In genomic region chrX:8545971-8546442, ce11 we compare ENCODE assay signal across 5 worm cellular contexts.
TF ChIP-seq lines count a peak whose summit lies in the region.

sdha-1 (minus strand) TSS chrX:8546021.

TF ChIP-seq in whole organism, L1 larva, 84 proteins besides CTCF, POLR2A, EP300 and RAD21 (continues in another document):
- TF ChIP-seq F16B12.6 (tag; optimal IDR thresholded peaks at IDR 0.05; lab: Kevin White, UChicago) = peak; percentile 41
- peak; percentile 57 for TF ChIP-seq isw-1 (GFP tag; IDR thresholded peaks at IDR 0.05; lab: Robert Waterston, UW)
- TF ChIP-seq unc-130 (tag; optimal IDR thresholded peaks at IDR 0.05; lab: Kevin White, UChicago) = peak; percentile 83
- TF ChIP-seq swsn-7 (tag; optimal IDR thresholded peaks at IDR 0.05; lab: Kevin White, UChicago) = peak; percentile 93
- TF ChIP-seq ces-1 (GFP tag; optimal IDR thresholded peaks at IDR 0.05; lab: Kevin White, UChicago) = no peak
- TF ChIP-seq lin-13 (GFP tag; optimal IDR thresholded peaks at IDR 0.05; lab: Kevin White, UChicago) = peak; percentile 70
- TF ChIP-seq nhr-90 (tag; optimal IDR thresholded peaks at IDR 0.05; lab: Kevin White, UChicago; ENCODE audit: poor library complexity) = peak; percentile 90
- no peak for TF ChIP-seq ceh-63 (GFP tag; optimal IDR thresholded peaks at IDR 0.05; lab: Kevin White, UChicago)
- peak in 3 of 6 experiments; percentile 42 to 87 (median 63) for TF ChIP-seq elt-3 (tag; optimal IDR thresholded peaks at IDR 0.05; lab: Kevin White, UChicago)
- peak in 1 of 2 experiments; percentile 62 for TF ChIP-seq ztf-11 (tag; optimal IDR thresholded peaks at IDR 0.05; lab: Kevin White, UChicago)
- no peak for TF ChIP-seq fkh-4 (tag; optimal IDR thresholded peaks at IDR 0.05; lab: Kevin White, UChicago; ENCODE audit: borderline replicate concordance)
- no peak for TF ChIP-seq hlh-17 (GFP tag; optimal IDR thresholded peaks at IDR 0.05; lab: Kevin White, UChicago; ENCODE audit: borderline replicate concordance)
- peak; percentile 59 for TF ChIP-seq fkh-10 (GFP tag; optimal IDR thresholded peaks at IDR 0.05; lab: Kevin White, UChicago)
- peak; percentile 83 for TF ChIP-seq ztf-4 (tag; optimal IDR thresholded peaks at IDR 0.05; lab: Kevin White, UChicago)
- no peak for TF ChIP-seq ama-1 (optimal IDR thresholded peaks at IDR 0.05; lab: Kevin White, UChicago)
- peak; percentile 74 for TF ChIP-seq egl-13 (tag; optimal IDR thresholded peaks at IDR 0.05; lab: Kevin White, UChicago)
- TF ChIP-seq vab-15 (tag; optimal IDR thresholded peaks at IDR 0.05; lab: Kevin White, UChicago) = no peak

TF ChIP-seq in whole organism, L3 larva, 47 proteins besides CTCF, POLR2A, EP300 and RAD21 (continues in another document):
- TF ChIP-seq zag-1 (tag; optimal IDR thresholded peaks at IDR 0.05; lab: Kevin White, UChicago) (no peak), ZK546.5 (tag; optimal IDR thresholded peaks at IDR 0.05; lab: Kevin White, UChicago) (no peak), snpc-4 (tag; optimal IDR thresholded peaks at IDR 0.05; lab: Kevin White, UChicago) (peak; percentile 89), fkh-10 (GFP tag; optimal IDR thresholded peaks at IDR 0.05; lab: Kevin White, UChicago) (peak; percentile 4), pha-4 (tag; optimal IDR thresholded peaks at IDR 0.05; lab: Kevin White, UChicago) (peak; percentile 94), sea-2 (GFP tag; optimal IDR thresholded peaks at IDR 0.05; lab: Kevin White, UChicago) (no peak), egl-27 (tag; optimal IDR thresholded peaks at IDR 0.05; lab: Kevin White, UChicago) (peak; percentile 75), elt-3 (tag; optimal IDR thresholded peaks at IDR 0.05; lab: Kevin White, UChicago) (no peak), lsy-12 (tag; optimal IDR thresholded peaks at IDR 0.05; lab: Kevin White, UChicago) (peak; percentile 67), elt-1 (tag; optimal IDR thresholded peaks at IDR 0.05; lab: Kevin White, UChicago) (peak; percentile 40), lin-39 (tag; optimal IDR thresholded peaks at IDR 0.05; lab: Kevin White, UChicago) (peak; percentile 82), mml-1 (tag; optimal IDR thresholded peaks at IDR 0.05; lab: Kevin White, UChicago) (no peak), ceh-82 (tag; optimal IDR thresholded peaks at IDR 0.05; lab: Kevin White, UChicago) (no peak), nhr-28 (tag; optimal IDR thresholded peaks at IDR 0.05; lab: Kevin White, UChicago) (no peak), ceh-28 (tag; optimal IDR thresholded peaks at IDR 0.05; lab: Kevin White, UChicago) (peak; percentile 65), aly-2 (tag; optimal IDR thresholded peaks at IDR 0.05; lab: Kevin White, UChicago) (no peak), ama-1 (optimal IDR thresholded peaks at IDR 0.05; lab: Kevin White, UChicago) (peak; percentile 69), fos-1 (tag; optimal IDR thresholded peaks at IDR 0.05; lab: Kevin White, UChicago) (peak; percentile 51), nhr-11 (tag; optimal IDR thresholded peaks at IDR 0.05; lab: Kevin White, UChicago) (no peak), egl-5 (tag; optimal IDR thresholded peaks at IDR 0.05; lab: Kevin White, UChicago) (peak; percentile 72)

TF ChIP-seq in whole organism, early embryonic, 17 proteins besides CTCF, POLR2A, EP300 and RAD21:
- TF ChIP-seq aly-1 (tag; optimal IDR thresholded peaks at IDR 0.05; lab: Kevin White, UChicago) = no peak
- TF ChIP-seq sea-1 (GFP tag; conservative IDR thresholded peaks at IDR 0.05; lab: Robert Waterston, UW) = no peak
- TF ChIP-seq hnd-1 (tag; optimal IDR thresholded peaks at IDR 0.05; lab: Kevin White, UChicago) = no peak
- no peak for TF ChIP-seq tra-4 (tag; optimal IDR thresholded peaks at IDR 0.05; lab: Kevin White, UChicago)
- TF ChIP-seq flt-1 (GFP tag; IDR thresholded peaks at IDR 0.05; lab: Robert Waterston, UW) = no peak
- TF ChIP-seq tbx-11 (GFP tag; IDR thresholded peaks at IDR 0.05; lab: Robert Waterston, UW) = 0 out of 2 replicates have a peak, but pooled peaks have one; percentile 22
- no peak for TF ChIP-seq ama-1 (optimal IDR thresholded peaks at IDR 0.05; lab: Kevin White, UChicago)
- TF ChIP-seq ceh-13 (GFP tag; optimal IDR thresholded peaks at IDR 0.05; lab: Kevin White, UChicago) = no peak
- TF ChIP-seq pes-1 (GFP tag; IDR thresholded peaks at IDR 0.05; lab: Robert Waterston, UW) = no peak
- TF ChIP-seq scrt-1 (GFP tag; IDR thresholded peaks at IDR 0.05; lab: Robert Waterston, UW) = no peak
- TF ChIP-seq hmg-4 (GFP tag; optimal IDR thresholded peaks at IDR 0.05; lab: Kevin White, UChicago) = peak; percentile 31
- TF ChIP-seq hmbx-1 (tag; optimal IDR thresholded peaks at IDR 0.05; lab: Kevin White, UChicago) = no peak
- TF ChIP-seq tbx-37 (GFP tag; conservative IDR thresholded peaks at IDR 0.05; lab: Robert Waterston, UW) = 0 out of 2 replicates have a peak, but pooled peaks have one; percentile 13
- no peak for TF ChIP-seq B0310.2 (tag; optimal IDR thresholded peaks at IDR 0.05; lab: Kevin White, UChicago)
- TF ChIP-seq ceh-36 (tag; optimal IDR thresholded peaks at IDR 0.05; lab: Kevin White, UChicago) = no peak
- TF ChIP-seq F13C5.2 (tag; optimal IDR thresholded peaks at IDR 0.05; lab: Kevin White, UChicago) = peak; percentile 43
- TF ChIP-seq ets-7 (tag; optimal IDR thresholded peaks at IDR 0.05; lab: Kevin White, UChicago) = no peak

TF ChIP-seq in whole organism, midembryonic, 9 proteins besides CTCF, POLR2A, EP300 and RAD21:
- TF ChIP-seq klf-2 (GFP tag; conservative IDR thresholded peaks at IDR 0.05; lab: Robert Waterston, UW) = no peak
- TF ChIP-seq cog-1 (tag; optimal IDR thresholded peaks at IDR 0.05; lab: Kevin White, UChicago) = peak; percentile 10

TF ChIP-seq in whole organism, young adult, 124 proteins besides CTCF, POLR2A, EP300 and RAD21 (continues in another document):
- TF ChIP-seq die-1 (tag; optimal IDR thresholded peaks at IDR 0.05; lab: Kevin White, UChicago) (no peak), somi-1 (GFP tag; optimal IDR thresholded peaks at IDR 0.05; lab: Kevin White, UChicago) (peak; percentile 70), akir-1 (GFP tag; optimal IDR thresholded peaks at IDR 0.05; lab: Kevin White, UChicago) (no peak), attf-5 (GFP tag; optimal IDR thresholded peaks at IDR 0.05; lab: Kevin White, UChicago) (peak; percentile 85), F37B4.10 (GFP tag; IDR thresholded peaks at IDR 0.05; lab: Robert Waterston, UW) (no peak), ekl-4 (GFP tag; IDR thresholded peaks at IDR 0.05; lab: Robert Waterston, UW) (no peak), nhr-80 (tag; optimal IDR thresholded peaks at IDR 0.05; lab: Kevin White, UChicago) (peak; percentile 94), let-607 (tag; optimal IDR thresholded peaks at IDR 0.05; lab: Kevin White, UChicago) (peak in 1 of 2 experiments; percentile 35), tbx-9 (tag; optimal IDR thresholded peaks at IDR 0.05; lab: Kevin White, UChicago; ENCODE audit: borderline replicate concordance) (no peak), nhr-120 (GFP tag; IDR thresholded peaks at IDR 0.05; lab: Robert Waterston, UW) (no peak), egl-18 (GFP tag; IDR thresholded peaks at IDR 0.05; lab: Robert Waterston, UW) (no peak), nfya-1 (tag; optimal IDR thresholded peaks at IDR 0.05; lab: Kevin White, UChicago; ENCODE audit: borderline replicate concordance, insufficient read depth) (no peak), nfya-2 (GFP tag; IDR thresholded peaks at IDR 0.05; lab: Robert Waterston, UW) (no peak), cebp-2 (GFP tag; IDR thresholded peaks at IDR 0.05; lab: Robert Waterston, UW) (no peak), ztf-25 (GFP tag; IDR thresholded peaks at IDR 0.05; lab: Robert Waterston, UW) (no peak), repo-1 (tag; optimal IDR thresholded peaks at IDR 0.05; lab: Kevin White, UChicago) (peak; percentile 2), ceh-58 (GFP tag; IDR thresholded peaks at IDR 0.05; lab: Robert Waterston, UW) (no peak), gei-17 (GFP tag; optimal IDR thresholded peaks at IDR 0.05; lab: Kevin White, UChicago) (no peak), mxl-1 (tag; optimal IDR thresholded peaks at IDR 0.05; lab: Kevin White, UChicago) (no peak), attf-6 (GFP tag; IDR thresholded peaks at IDR 0.05; lab: Robert Waterston, UW) (no peak), hlh-26 (GFP tag; conservative IDR thresholded peaks at IDR 0.05; lab: Robert Waterston, UW) (no peak), lsl-1 (GFP tag; optimal IDR thresholded peaks at IDR 0.05; lab: Kevin White, UChicago) (no peak), attf-3 (GFP tag; conservative IDR thresholded peaks at IDR 0.05; lab: Robert Waterston, UW) (0 out of 2 replicates have a peak, but pooled peaks have one; percentile 19), C06A6.2 (GFP tag; conservative IDR thresholded peaks at IDR 0.05; lab: Robert Waterston, UW) (no peak), ceh-79 (tag; optimal IDR thresholded peaks at IDR 0.05; lab: Kevin White, UChicago) (no peak), unc-62 (GFP tag; optimal IDR thresholded peaks at IDR 0.05; lab: Kevin White, UChicago) (peak; percentile 14), T07F8.4 (tag; optimal IDR thresholded peaks at IDR 0.05; lab: Kevin White, UChicago) (no peak), lir-1 (GFP tag; conservative IDR thresholded peaks at IDR 0.05; lab: Robert Waterston, UW) (no peak), lin-35 (GFP tag; optimal IDR thresholded peaks at IDR 0.05; lab: Kevin White, UChicago) (peak in 1 of 3 experiments; percentile 60), snpc-1.3 (tag; optimal IDR thresholded peaks at IDR 0.05; lab: Kevin White, UChicago; ENCODE audit: insufficient read depth) (no peak), F55B11.4 (tag; optimal IDR thresholded peaks at IDR 0.05; lab: Kevin White, UChicago; ENCODE audit: borderline replicate concordance, insufficient read depth) (no peak), Y53G8AR.9 (GFP tag; conservative IDR thresholded peaks at IDR 0.05; lab: Robert Waterston, UW) (peak; percentile 69; the same call in 1 of the 2 replicates), ztf-18 (tag; optimal IDR thresholded peaks at IDR 0.05; lab: Kevin White, UChicago) (peak; percentile 94), dpl-1 (GFP tag; optimal IDR thresholded peaks at IDR 0.05; lab: Kevin White, UChicago) (no peak), ama-1 (optimal IDR thresholded peaks at IDR 0.05; lab: Kevin White, UChicago) (no peak), ama-1 (GFP tag; optimal IDR thresholded peaks at IDR 0.05; lab: Kevin White, UChicago) (no peak), pbrm-1 (GFP tag; IDR thresholded peaks at IDR 0.05; lab: Robert Waterston, UW) (peak; percentile 53; the same call in 1 of the 2 replicates), K12H6.12 (tag; optimal IDR thresholded peaks at IDR 0.05; lab: Kevin White, UChicago) (peak; percentile 73), aptf-3 (GFP tag; IDR thresholded peaks at IDR 0.05; lab: Robert Waterston, UW) (no peak), rec-8 (tag; optimal IDR thresholded peaks at IDR 0.05; lab: Kevin White, UChicago) (no peak), unc-130 (GFP tag; optimal IDR thresholded peaks at IDR 0.05; lab: Kevin White, UChicago) (no peak), tbp1 (GFP tag; optimal IDR thresholded peaks at IDR 0.05; lab: Kevin White, UChicago) (peak; percentile 56), madf-10 (tag; optimal IDR thresholded peaks at IDR 0.05; lab: Kevin White, UChicago) (peak; percentile 56)

Comparison
In these comparisons a context has a peak if more than half of its experiments do, and no peak if none do; other contexts are left out.
1. Of the 8 proteins assayed by ChIP-seq in both whole organism, young adult and whole organism, L1 larva: peak only in whole organism, young adult: unc-62; only in whole organism, L1 larva: dpl-1, efl-1 and unc-130; in both: nhr-90 and snpc-4; in neither: 1; mixed calls (peak in some experiments, not most) for 1.